Fruit fly (Drosophila melanogaster): ENCODE data around the gene CG13014.

Gene CG13014

dm6 chrX:16573659-16574058, 14.0 kb upstream of the CG13014 start (continued):
- no peak for TF ChIP-seq bigmax (GFP tag; optimal IDR thresholded peaks at IDR 0.05)
- no peak for TF ChIP-seq Trl (optimal IDR thresholded peaks at IDR 0.05)
- peak; percentile 48 for TF ChIP-seq Trl (GFP tag; optimal IDR thresholded peaks at IDR 0.05)
- TF ChIP-seq zfh1 (GFP tag; IDR thresholded peaks at IDR 0.05) = no peak
- peak; percentile 20 for TF ChIP-seq CG17359 (tag; optimal IDR thresholded peaks at IDR 0.05)
- TF ChIP-seq CG2120 (GFP tag; optimal IDR thresholded peaks at IDR 0.05) = peak; percentile 44
- TF ChIP-seq CG12071 (GFP tag; optimal IDR thresholded peaks at IDR 0.05) = peak; percentile 47

dm6 chrX:16574114-16574513, 13.6 kb upstream of the CG13014 start:
- TF ChIP-seq gfzf (GFP tag; optimal IDR thresholded peaks at IDR 0.05) = no peak
- peak; percentile 92 for TF ChIP-seq CG18011 (GFP tag; optimal IDR thresholded peaks at IDR 0.05)

- TF ChIP-seq vnd (GFP tag; IDR thresholded peaks at IDR 0.05; ENCODE audit: partially characterized antibody) (no peak), CG34376 (GFP tag; optimal IDR thresholded peaks at IDR 0.05) (no peak), D (optimal IDR thresholded peaks at IDR 0.05) (no peak), D (GFP tag; optimal IDR thresholded peaks at IDR 0.05) (no peak), Hr78 (GFP tag; optimal IDR thresholded peaks at IDR 0.05) (no peak), CG10321 (GFP tag; IDR thresholded peaks at IDR 0.05) (no peak), Doc3 (GFP tag; IDR thresholded peaks at IDR 0.05; ENCODE audit: partially characterized antibody) (no peak), CG17359 (tag; optimal IDR thresholded peaks at IDR 0.05) (no peak), HLHmδ (GFP tag; optimal IDR thresholded peaks at IDR 0.05) (no peak), CG31224 (GFP tag; IDR thresholded peaks at IDR 0.05) (no peak), jumu (GFP tag; optimal IDR thresholded peaks at IDR 0.05) (no peak), CG14050 (GFP tag; IDR thresholded peaks at IDR 0.05) (no peak), Aef1 (GFP tag; IDR thresholded peaks at IDR 0.05) (no peak), exex (tag; optimal IDR thresholded peaks at IDR 0.05) (no peak), Nf-YB (GFP tag; optimal IDR thresholded peaks at IDR 0.05) (no peak), CG1602 (GFP tag; optimal IDR thresholded peaks at IDR 0.05) (no peak), D19B (GFP tag; optimal IDR thresholded peaks at IDR 0.05) (no peak), dmrt11E (tag; optimal IDR thresholded peaks at IDR 0.05) (no peak), nmo (GFP tag; optimal IDR thresholded peaks at IDR 0.05) (no peak), CG2875 (GFP tag; optimal IDR thresholded peaks at IDR 0.05) (no peak)
Observed at dm6 chrX:16575097-16575496, 12.6 kb upstream of the CG13014 start.

- TF ChIP-seq danr (GFP tag; IDR thresholded peaks at IDR 0.05) (no peak), zf30C (GFP tag; optimal IDR thresholded peaks at IDR 0.05) (no peak), lola (GFP tag; optimal IDR thresholded peaks at IDR 0.05) (no peak), CG9797 (GFP tag; optimal IDR thresholded peaks at IDR 0.05) (no peak), CG14710 (tag; optimal IDR thresholded peaks at IDR 0.05) (peak; percentile 0), Elba2 (GFP tag; optimal IDR thresholded peaks at IDR 0.05) (no peak), bsh (GFP tag; optimal IDR thresholded peaks at IDR 0.05) (peak in 1 of 2 experiments; percentile 8), tup (GFP tag; optimal IDR thresholded peaks at IDR 0.05) (no peak), Dref (GFP tag; IDR thresholded peaks at IDR 0.05) (no peak), Asciz (GFP tag; optimal IDR thresholded peaks at IDR 0.05) (no peak), lmd (GFP tag; IDR thresholded peaks at IDR 0.05) (peak; percentile 34), esg (GFP tag; conservative IDR thresholded peaks at IDR 0.05) (no peak), tx (GFP tag; optimal IDR thresholded peaks at IDR 0.05) (no peak), nerfin-2 (GFP tag; IDR thresholded peaks at IDR 0.05; ENCODE audit: partially characterized antibody) (no peak), bigmax (GFP tag; optimal IDR thresholded peaks at IDR 0.05) (no peak), Sox100B (GFP tag; optimal IDR thresholded peaks at IDR 0.05) (peak; percentile 49), fd96Cb (tag; optimal IDR thresholded peaks at IDR 0.05) (peak; percentile 44), D (optimal IDR thresholded peaks at IDR 0.05) (no peak), D (GFP tag; optimal IDR thresholded peaks at IDR 0.05) (peak; percentile 11), CG4424 (GFP tag; optimal IDR thresholded peaks at IDR 0.05) (peak; percentile 37), CG10979 (tag; optimal IDR thresholded peaks at IDR 0.05) (peak; percentile 41), Adf1 (GFP tag; IDR thresholded peaks at IDR 0.05) (no peak)
Observed at dm6 chrX:16579978-16580377, 7.7 kb upstream of the CG13014 start.

All from whole organism, embryonic.